Comparison of ENCODE assay signal across 3 worm cellular contexts in genomic region chrII:4129450-4129849, ce11.
TF ChIP-seq lines count a peak whose summit lies in the region.

No protein-coding gene starts in this region.

TF ChIP-seq in whole organism, L4 larva, 104 proteins besides CTCF, POLR2A, EP300 and RAD21:
- TF ChIP-seq nhr-102 (tag; optimal IDR thresholded peaks at IDR 0.05; lab: Kevin White, UChicago) (no peak), aha-1 (tag; lab: Kevin White, UChicago) (peak; percentile 75)

TF ChIP-seq in whole organism, late embryonic, 69 proteins besides CTCF, POLR2A, EP300 and RAD21:
- TF ChIP-seq ceh-24 (tag; optimal IDR thresholded peaks at IDR 0.05; lab: Kevin White, UChicago) = no peak
- TF ChIP-seq ceh-31 (tag; optimal IDR thresholded peaks at IDR 0.05; lab: Kevin White, UChicago) = peak; percentile 27
- peak; percentile 89 for TF ChIP-seq unc-42 (tag; optimal IDR thresholded peaks at IDR 0.05; lab: Kevin White, UChicago)

TF ChIP-seq in whole organism, mixed stage, embryonic, 35 proteins besides CTCF, POLR2A, EP300 and RAD21:
- TF ChIP-seq ces-1 (GFP tag; optimal IDR thresholded peaks at IDR 0.05; lab: Kevin White, UChicago) = peak; percentile 95
- no peak for TF ChIP-seq hlh-1 (tag; optimal IDR thresholded peaks at IDR 0.05; lab: Kevin White, UChicago)
TF ChIP-seq in whole organism, mixed stage, embryonic: peak in this region for 1.
